Fruit fly (Drosophila melanogaster): ENCODE data around the gene CG42588.
A peak's percentile ranks its signal among the peaks of the same experiment; 100 is the strongest.

CG42588 gene

dm6 chr3L:12841459-12841858, 27.4 kb downstream of the CG42588 start (continued):
- TF ChIP-seq CG9876 (GFP tag; optimal IDR thresholded peaks at IDR 0.05) (no peak), Ets65A (GFP tag) (peak; percentile 4), odd (GFP tag; optimal IDR thresholded peaks at IDR 0.05) (no peak), Asciz (GFP tag; optimal IDR thresholded peaks at IDR 0.05) (peak; percentile 34), trem (tag; optimal IDR thresholded peaks at IDR 0.05) (no peak), CG17385 (GFP tag; optimal IDR thresholded peaks at IDR 0.05) (no peak), HLH54F (GFP tag; optimal IDR thresholded peaks at IDR 0.05) (no peak), Ravus (GFP tag; IDR thresholded peaks at IDR 0.05) (no peak), CG18599 (GFP tag; optimal IDR thresholded peaks at IDR 0.05) (no peak), jing (GFP tag; optimal IDR thresholded peaks at IDR 0.05) (no peak), CG3163 (GFP tag; optimal IDR thresholded peaks at IDR 0.05) (no peak), CrebB (tag; optimal IDR thresholded peaks at IDR 0.05) (peak; percentile 8), CG4328 (GFP tag; optimal IDR thresholded peaks at IDR 0.05) (no peak), unc-4 (GFP tag; IDR thresholded peaks at IDR 0.05; ENCODE audit: partially characterized antibody) (no peak), kah (GFP tag; optimal IDR thresholded peaks at IDR 0.05) (no peak), Sry-δ (GFP tag; optimal IDR thresholded peaks at IDR 0.05) (no peak), CG17568 (GFP tag; optimal IDR thresholded peaks at IDR 0.05) (no peak), nerfin-2 (GFP tag; IDR thresholded peaks at IDR 0.05; ENCODE audit: partially characterized antibody) (no peak), Pdp1 (GFP tag; optimal IDR thresholded peaks at IDR 0.05) (no peak), peb (GFP tag; IDR thresholded peaks at IDR 0.05) (no peak), sna (GFP tag; IDR thresholded peaks at IDR 0.05; ENCODE audit: partially characterized antibody) (no peak), lilli (GFP tag; optimal IDR thresholded peaks at IDR 0.05) (no peak), CG10565 (GFP tag; optimal IDR thresholded peaks at IDR 0.05) (no peak), CG34422 (GFP tag; IDR thresholded peaks at IDR 0.05) (no peak), gce (GFP tag; IDR thresholded peaks at IDR 0.05) (no peak), sc (optimal IDR thresholded peaks at IDR 0.05) (no peak), sc (GFP tag; optimal IDR thresholded peaks at IDR 0.05) (peak; percentile 22), CG10959 (GFP tag; IDR thresholded peaks at IDR 0.05) (no peak), CG13296 (GFP tag; optimal IDR thresholded peaks at IDR 0.05) (no peak), CG6272 (GFP tag; IDR thresholded peaks at IDR 0.05) (no peak), Scr (GFP tag; IDR thresholded peaks at IDR 0.05; ENCODE audit: partially characterized antibody) (no peak), bab2 (GFP tag; optimal IDR thresholded peaks at IDR 0.05) (no peak), Dfd (GFP tag; optimal IDR thresholded peaks at IDR 0.05) (no peak), Camta (GFP tag; optimal IDR thresholded peaks at IDR 0.05) (no peak), Ssrp (tag; optimal IDR thresholded peaks at IDR 0.05) (no peak), btn (GFP tag; optimal IDR thresholded peaks at IDR 0.05) (no peak), CG17829 (tag; optimal IDR thresholded peaks at IDR 0.05) (no peak), pros (GFP tag; optimal IDR thresholded peaks at IDR 0.05) (no peak), CG7963 (GFP tag; IDR thresholded peaks at IDR 0.05; ENCODE audit: partially characterized antibody) (no peak), CG11696 (GFP tag; IDR thresholded peaks at IDR 0.05) (no peak), Doc2 (GFP tag; IDR thresholded peaks at IDR 0.05) (no peak), CG12071 (GFP tag; optimal IDR thresholded peaks at IDR 0.05) (no peak), knrl (GFP tag; IDR thresholded peaks at IDR 0.05; ENCODE audit: partially characterized antibody) (no peak), chinmo (GFP tag; IDR thresholded peaks at IDR 0.05; ENCODE audit: partially characterized antibody) (0 out of 4 replicates have a peak, but pooled peaks have one; percentile 9), shn (GFP tag; optimal IDR thresholded peaks at IDR 0.05) (no peak), CG6254 (GFP tag; optimal IDR thresholded peaks at IDR 0.05) (no peak), Hmx (GFP tag; optimal IDR thresholded peaks at IDR 0.05) (no peak), inv (GFP tag; IDR thresholded peaks at IDR 0.05; ENCODE audit: partially characterized antibody) (no peak), Ptx1 (GFP tag; IDR thresholded peaks at IDR 0.05) (no peak), CG3281 (GFP tag; optimal IDR thresholded peaks at IDR 0.05) (no peak), vfl (GFP tag; optimal IDR thresholded peaks at IDR 0.05) (no peak), Mes4 (GFP tag; optimal IDR thresholded peaks at IDR 0.05) (no peak)
